Worm (Caenorhabditis elegans) whole organism, L3 larva: ENCODE results near the gene saps-1.
A peak's percentile ranks its signal among the peaks of the same experiment; 100 is the strongest.

Experiments used
- R02D3.7 ChIP-seq: fragments of 150-350 bp; optimal IDR thresholded peaks from 2 replicates; lab custom pipeline; 2014; ENCODE audit warnings: missing biosample characterization, missing genetic modification characterization
- ZK546.5 ChIP-seq: sonication (generic microtip); optimal IDR thresholded peaks from 2 replicates; lab custom pipeline; 2017; ENCODE audit warnings: missing biosample characterization, missing genetic modification characterization
- ceh-28 ChIP-seq: fragments of 150-350 bp; optimal IDR thresholded peaks from 2 replicates; lab custom pipeline; 2014; ENCODE audit warnings: missing biosample characterization, missing genetic modification reagents, missing genetic modification characterization
- ceh-82 ChIP-seq: fragments of 150-350 bp; optimal IDR thresholded peaks from 2 replicates; lab custom pipeline; 2014; ENCODE audit warnings: missing biosample characterization, missing genetic modification characterization
- ceh-9 ChIP-seq: sonication (generic microtip); optimal IDR thresholded peaks from 2 replicates; lab custom pipeline; 2018; ENCODE audit warnings: missing biosample characterization, missing genetic modification characterization
- egl-27 ChIP-seq: sonication (generic microtip); optimal IDR thresholded peaks from 4 replicates; lab custom pipeline; 2017; ENCODE audit warnings: missing biosample characterization, missing genetic modification reagents, missing genetic modification characterization
- egl-5 ChIP-seq: fragments of 150-350 bp; optimal IDR thresholded peaks from 2 replicates; lab custom pipeline; 2017; ENCODE audit warnings: missing biosample characterization, missing genetic modification reagents, missing genetic modification characterization, inconsistent platforms
- elt-1 ChIP-seq: fragments of 150-350 bp; optimal IDR thresholded peaks from 2 replicates; lab custom pipeline; 2014; ENCODE audit warnings: missing biosample characterization, missing genetic modification characterization
- elt-2 ChIP-seq: sonication (generic microtip); optimal IDR thresholded peaks from 2 replicates; lab custom pipeline; 2016; ENCODE audit warnings: missing genetic modification reagents, mild to moderate bottlenecking, missing genetic modification characterization, missing compliant biosample characterization
- elt-3 ChIP-seq, 3 experiments: fragments of 150-350 bp in 1 of 3; sonication (generic microtip) in 2 of 3; optimal IDR thresholded peaks; 2 replicates in 2 of 3; 4 replicates in 1 of 3; lab custom pipeline; 2014 to 2017; ENCODE audit warnings: missing biosample characterization in 3 of 3, missing genetic modification characterization in 3 of 3
- eor-1 ChIP-seq, 2 experiments: fragments of 150-350 bp; optimal IDR thresholded peaks; 2 replicates each; lab custom pipeline; 2014 to 2018; ENCODE audit warnings: missing biosample characterization in 2 of 2, missing genetic modification characterization in 2 of 2
- fkh-10 ChIP-seq: sonication (generic microtip); optimal IDR thresholded peaks from 2 replicates; lab custom pipeline; 2017; ENCODE audit warnings: missing biosample characterization, missing genetic modification reagents, missing genetic modification characterization
- fkh-2 ChIP-seq: fragments of 150-350 bp; optimal IDR thresholded peaks from 2 replicates; lab custom pipeline; 2014; ENCODE audit warnings: missing biosample characterization, missing genetic modification reagents, missing genetic modification characterization
- hmg-11 ChIP-seq: sonication (generic microtip); optimal IDR thresholded peaks from 2 replicates; lab custom pipeline; 2016; ENCODE audit warnings: missing genetic modification characterization, missing compliant biosample characterization
- jun-1 ChIP-seq: fragments of 150-350 bp; optimal IDR thresholded peaks from 2 replicates; lab custom pipeline; 2014; ENCODE audit warnings: missing biosample characterization, missing genetic modification reagents, missing genetic modification characterization
- lin-15B ChIP-seq: fragments of 150-350 bp; optimal IDR thresholded peaks from 2 replicates; lab custom pipeline; 2014; ENCODE audit warnings: missing biosample characterization, missing genetic modification characterization
- lin-39 ChIP-seq: fragments of 150-350 bp; optimal IDR thresholded peaks from 2 replicates; lab custom pipeline; 2018; ENCODE audit warnings: missing biosample characterization, missing genetic modification reagents, missing genetic modification characterization
- lsy-12 ChIP-seq: sonication (generic microtip); optimal IDR thresholded peaks from 2 replicates; lab custom pipeline; 2016; ENCODE audit warnings: mild to moderate bottlenecking, missing genetic modification characterization, missing compliant biosample characterization
- nfya-1 ChIP-seq: sonication (generic microtip); optimal IDR thresholded peaks from 2 replicates; lab custom pipeline; 2017; ENCODE audit warnings: missing genetic modification characterization, mild to moderate bottlenecking, missing compliant biosample characterization, antibody characterized with exemption, moderate library complexity; ENCODE audit not compliant: insufficient read depth
- nhr-11 ChIP-seq: fragments of 150-350 bp; optimal IDR thresholded peaks from 2 replicates; lab custom pipeline; 2014; ENCODE audit warnings: missing biosample characterization, missing genetic modification characterization
- nhr-12 ChIP-seq: fragments of 150-350 bp; optimal IDR thresholded peaks from 2 replicates; lab custom pipeline; 2014; ENCODE audit warnings: missing biosample characterization, missing genetic modification characterization
- nhr-23 ChIP-seq: fragments of 150-350 bp; optimal IDR thresholded peaks from 2 replicates; lab custom pipeline; 2014; ENCODE audit warnings: missing biosample characterization, missing genetic modification reagents, missing genetic modification characterization
- nhr-237 ChIP-seq: fragments of 150-350 bp; optimal IDR thresholded peaks from 2 replicates; lab custom pipeline; 2014; ENCODE audit warnings: missing biosample characterization, missing genetic modification characterization
- nhr-25 ChIP-seq: sonication (generic microtip); optimal IDR thresholded peaks from 2 replicates; lab custom pipeline; 2017; ENCODE audit warnings: missing biosample characterization, missing genetic modification characterization
- nhr-43 ChIP-seq: sonication (generic microtip); optimal IDR thresholded peaks from 2 replicates; lab custom pipeline; 2016; ENCODE audit warnings: mild to moderate bottlenecking, missing genetic modification characterization, missing compliant biosample characterization; ENCODE audit not compliant: poor library complexity, severe bottlenecking
- nhr-67 ChIP-seq: fragments of 150-350 bp; optimal IDR thresholded peaks from 2 replicates; lab custom pipeline; 2014; ENCODE audit warnings: missing biosample characterization, missing genetic modification characterization
- nhr-76 ChIP-seq: fragments of 150-350 bp; sonication (generic microtip); optimal IDR thresholded peaks from 5 replicates; lab custom pipeline; 2014; ENCODE audit warnings: missing biosample characterization, missing genetic modification characterization
- pha-4 ChIP-seq: fragments of 150-350 bp; optimal IDR thresholded peaks from 2 replicates; lab custom pipeline; 2014; ENCODE audit warnings: missing biosample characterization, missing genetic modification reagents, missing genetic modification characterization
- pqm-1 ChIP-seq: fragments of 150-350 bp; optimal IDR thresholded peaks from 2 replicates; lab custom pipeline; 2017; ENCODE audit warnings: missing biosample characterization, missing genetic modification characterization, inconsistent platforms
- sea-2 ChIP-seq: fragments of 150-350 bp; sonication (generic microtip); optimal IDR thresholded peaks from 4 replicates; lab custom pipeline; 2014; ENCODE audit warnings: missing biosample characterization, missing genetic modification reagents, missing genetic modification characterization
- skn-1 ChIP-seq: fragments of 150-350 bp; optimal IDR thresholded peaks from 2 replicates; lab custom pipeline; 2014; ENCODE audit warnings: missing biosample characterization, missing genetic modification characterization
- snpc-4 ChIP-seq: fragments of 150-350 bp; optimal IDR thresholded peaks from 2 replicates; lab custom pipeline; 2014; ENCODE audit warnings: missing biosample characterization, missing genetic modification characterization
- unc-39 ChIP-seq: sonication (generic microtip); optimal IDR thresholded peaks from 4 replicates; lab custom pipeline; 2017; ENCODE audit warnings: missing biosample characterization, missing genetic modification characterization
- unc-62 ChIP-seq: fragments of 150-350 bp; sonication (generic microtip); optimal IDR thresholded peaks from 4 replicates; lab custom pipeline; 2014; ENCODE audit warnings: missing biosample characterization, missing genetic modification reagents, missing genetic modification characterization
- zag-1 ChIP-seq: fragments of 150-350 bp; optimal IDR thresholded peaks from 2 replicates; lab custom pipeline; 2014; ENCODE audit warnings: missing biosample characterization, missing genetic modification characterization
- ztf-11 ChIP-seq: fragments of 150-350 bp; optimal IDR thresholded peaks from 2 replicates; lab custom pipeline; 2014; ENCODE audit warnings: missing biosample characterization, missing genetic modification characterization
- ztf-4 ChIP-seq: fragments of 150-350 bp; optimal IDR thresholded peaks from 2 replicates; lab custom pipeline; 2014; ENCODE audit warnings: missing biosample characterization, missing genetic modification characterization

saps-1 gene

ce11 chrII:11293433-11293832 lies 4.1 kb upstream of the saps-1 start, which contains the start of gene C47G2.4:
Gene C47G2.4, minus strand, starts transcription at chrII:11293606.
- TF ChIP-seq jun-1 (tag; lab: Kevin White, UChicago) (no peak), ZK546.5 (tag; lab: Kevin White, UChicago) (no peak), snpc-4 (tag; lab: Kevin White, UChicago) (peak; percentile 84), nhr-43 (tag; lab: Kevin White, UChicago) (peak; percentile 53), skn-1 (tag; lab: Kevin White, UChicago) (no peak), elt-1 (tag; lab: Kevin White, UChicago) (peak; percentile 42), elt-2 (tag; lab: Kevin White, UChicago) (peak; percentile 29), pqm-1 (peak; percentile 17), nhr-23 (tag; lab: Kevin White, UChicago) (peak; percentile 80), fkh-10 (GFP tag; lab: Kevin White, UChicago) (no peak), nfya-1 (tag; lab: Kevin White, UChicago) (peak; percentile 65), lin-39 (peak; percentile 43), ceh-9 (tag; lab: Kevin White, UChicago) (no peak), fkh-2 (tag; lab: Kevin White, UChicago) (no peak), nhr-67 (tag; lab: Kevin White, UChicago) (no peak), pha-4 (tag; lab: Kevin White, UChicago) (peak; percentile 69), hmg-11 (tag; lab: Kevin White, UChicago) (peak; percentile 39), ceh-28 (tag; lab: Kevin White, UChicago) (peak; percentile 49), nhr-237 (tag; lab: Kevin White, UChicago) (no peak), egl-27 (no peak), zag-1 (no peak), sea-2 (GFP tag; lab: Kevin White, UChicago) (no peak), ztf-4 (tag; lab: Kevin White, UChicago) (no peak), nhr-25 (tag; lab: Kevin White, UChicago) (peak; percentile 72), lin-15B (tag; lab: Kevin White, UChicago) (peak; percentile 83), R02D3.7 (tag; lab: Kevin White, UChicago) (peak; percentile 39)
- TF ChIP-seq, all 47 proteins: peak for 14

ce11 chrII:11301059-11301458 lies 3.6 kb downstream of the saps-1 start, which contains the start of gene raga-1:
Gene raga-1, plus strand, starts transcription at chrII:11301359.
- TF ChIP-seq ztf-4 (tag; lab: Kevin White, UChicago) (no peak), nfya-1 (tag; lab: Kevin White, UChicago) (no peak), lin-39 (no peak), elt-3 (tag; optimal IDR thresholded peaks at IDR 0.05; lab: Kevin White, UChicago) (no peak), snpc-4 (tag; lab: Kevin White, UChicago) (no peak)

ce11 chrII:11302591-11302990 lies 5.1 kb downstream of the saps-1 start, which contains the start of gene samp-1:
Gene samp-1, plus strand, starts transcription at chrII:11302891.
- no peak for TF ChIP-seq ztf-11
- TF ChIP-seq nhr-43 (tag; lab: Kevin White, UChicago) = no peak
- no peak for TF ChIP-seq egl-5 (tag; lab: Kevin White, UChicago)
- TF ChIP-seq nhr-76 (tag; lab: Kevin White, UChicago) = no peak
- no peak for TF ChIP-seq ceh-82 (tag; lab: Kevin White, UChicago)
- TF ChIP-seq eor-1 (tag; optimal IDR thresholded peaks at IDR 0.05; lab: Kevin White, UChicago) = no peak
- no peak for TF ChIP-seq zag-1
- no peak for TF ChIP-seq R02D3.7 (tag; lab: Kevin White, UChicago)
- TF ChIP-seq elt-2 (tag; lab: Kevin White, UChicago) = no peak
- no peak for TF ChIP-seq nhr-12 (tag; lab: Kevin White, UChicago)
- no peak for TF ChIP-seq ZK546.5 (tag; lab: Kevin White, UChicago)
- TF ChIP-seq nhr-11 (tag; lab: Kevin White, UChicago) = no peak
- TF ChIP-seq lsy-12 (tag; lab: Kevin White, UChicago) = no peak
- no peak for TF ChIP-seq unc-62
- no peak for TF ChIP-seq pha-4 (tag; lab: Kevin White, UChicago)
- no peak for TF ChIP-seq sea-2 (GFP tag; lab: Kevin White, UChicago)
- no peak for TF ChIP-seq fkh-2 (tag; lab: Kevin White, UChicago)
- no peak for TF ChIP-seq snpc-4 (tag; lab: Kevin White, UChicago)
- TF ChIP-seq unc-39 = no peak
